Worm (Caenorhabditis elegans) whole organism, early embryonic: ENCODE results near the gene W02B12.13.
A peak's percentile ranks its signal among the peaks of the same experiment; 100 is the strongest.

Source experiments
- B0310.2 ChIP-seq: sonication (generic microtip); optimal IDR thresholded peaks from 2 replicates; lab custom pipeline; 2016; ENCODE audit warnings: mild to moderate bottlenecking, missing genetic modification characterization, missing compliant biosample characterization
- F13C5.2 ChIP-seq: sonication (generic microtip); optimal IDR thresholded peaks from 2 replicates; lab custom pipeline; 2017; ENCODE audit warnings: mild to moderate bottlenecking, missing genetic modification characterization, inconsistent platforms, missing compliant biosample characterization
- aly-1 ChIP-seq: sonication (generic microtip); optimal IDR thresholded peaks from 2 replicates; lab custom pipeline; 2016; ENCODE audit warnings: missing genetic modification characterization, missing compliant biosample characterization
- ama-1 ChIP-seq: fragments of 150-350 bp; optimal IDR thresholded peaks from 2 replicates; lab custom pipeline; 2014
- ceh-13 ChIP-seq: fragments of 200-800 bp; sonication (Bioruptor generic); optimal IDR thresholded peaks from 2 replicates; lab custom pipeline; 2018; ENCODE audit warnings: mild to moderate bottlenecking, missing genetic modification characterization, missing compliant biosample characterization
- ceh-36 ChIP-seq: sonication (generic microtip); optimal IDR thresholded peaks from 2 replicates; lab custom pipeline; 2016; ENCODE audit warnings: missing genetic modification characterization, inconsistent platforms, missing compliant biosample characterization
- ets-7 ChIP-seq: sonication (generic microtip); optimal IDR thresholded peaks from 2 replicates; lab custom pipeline; 2016; ENCODE audit warnings: missing genotype, missing genetic modification characterization, missing compliant biosample characterization
- flt-1 ChIP-seq: fragments of 200-800 bp; sonication (Bioruptor generic); IDR thresholded peaks from 2 replicates; pipeline ENCODE4 v1.3.6; 2022; ENCODE audit warnings: missing genetic modification characterization, missing compliant biosample characterization
- hmbx-1 ChIP-seq: sonication (generic microtip); optimal IDR thresholded peaks from 2 replicates; lab custom pipeline; 2016; ENCODE audit warnings: mild to moderate bottlenecking, missing genetic modification characterization, missing compliant biosample characterization
- hmg-4 ChIP-seq: fragments of 200-800 bp; sonication (Bioruptor generic); optimal IDR thresholded peaks from 2 replicates; lab custom pipeline; 2018; ENCODE audit warnings: mild to moderate bottlenecking, missing genetic modification characterization, missing compliant biosample characterization
- hnd-1 ChIP-seq: sonication (generic microtip); optimal IDR thresholded peaks from 2 replicates; lab custom pipeline; 2016; ENCODE audit warnings: missing genetic modification characterization, missing compliant biosample characterization
- pes-1 ChIP-seq: fragments of 200-800 bp; sonication (Bioruptor generic); IDR thresholded peaks from 2 replicates; pipeline ENCODE4 v1.3.6; 2022; ENCODE audit warnings: missing genetic modification reagents, missing genetic modification characterization, missing compliant biosample characterization
- scrt-1 ChIP-seq: fragments of 200-800 bp; sonication (Bioruptor generic); IDR thresholded peaks from 2 replicates; pipeline ENCODE4 v1.3.6; 2022; ENCODE audit warnings: missing genetic modification characterization, missing compliant biosample characterization
- sea-1 ChIP-seq: fragments of 200-800 bp; sonication (Bioruptor generic); conservative IDR thresholded peaks from 2 replicates; pipeline ENCODE4 v1.3.6; 2022; ENCODE audit warnings: missing genetic modification characterization, missing compliant biosample characterization
- tbx-11 ChIP-seq: fragments of 200-800 bp; sonication (Bioruptor generic); IDR thresholded peaks from 2 replicates; pipeline ENCODE4 v1.3.6; 2022; ENCODE audit warnings: missing genetic modification characterization, missing compliant biosample characterization
- tbx-37 ChIP-seq: fragments of 200-800 bp; sonication (Bioruptor generic); conservative IDR thresholded peaks from 2 replicates; pipeline ENCODE4 v1.3.6; 2022; ENCODE audit warnings: missing genetic modification reagents, missing genetic modification characterization, missing compliant biosample characterization
- tra-4 ChIP-seq: sonication (generic microtip); optimal IDR thresholded peaks from 2 replicates; lab custom pipeline; 2017; ENCODE audit warnings: missing genetic modification characterization, missing compliant biosample characterization

Gene W02B12.13

DNA sequence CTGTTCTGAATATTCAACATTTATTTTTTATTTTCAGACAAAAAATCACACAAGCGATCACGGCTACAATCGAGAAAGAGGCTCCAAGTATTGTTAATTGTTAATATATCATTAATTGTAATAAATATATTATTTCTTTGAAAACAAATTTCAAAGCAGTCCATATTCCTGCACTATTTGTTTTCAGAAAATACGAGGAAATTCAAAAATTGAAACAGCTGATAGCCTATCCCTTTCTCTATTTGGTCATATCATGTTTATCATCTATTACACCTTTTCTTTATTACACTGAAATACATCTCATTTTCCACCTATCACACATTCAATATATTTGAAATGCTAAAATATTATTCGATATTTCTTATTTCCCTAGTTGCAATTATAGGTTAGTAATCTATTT lies at the start of gene W02B12.13:
W02B12.13 (plus strand) TSS at position 301 of the 400 bp plus-strand sequence.
- TF ChIP-seq ceh-13: no peak
- TF ChIP-seq ama-1 (lab: Kevin White, UChicago): no peak
- no peak for TF ChIP-seq aly-1 (tag; lab: Kevin White, UChicago)
- TF ChIP-seq F13C5.2 (tag; lab: Kevin White, UChicago): no peak
- TF ChIP-seq flt-1 (GFP tag; lab: Robert Waterston, UW): no peak

DNA sequence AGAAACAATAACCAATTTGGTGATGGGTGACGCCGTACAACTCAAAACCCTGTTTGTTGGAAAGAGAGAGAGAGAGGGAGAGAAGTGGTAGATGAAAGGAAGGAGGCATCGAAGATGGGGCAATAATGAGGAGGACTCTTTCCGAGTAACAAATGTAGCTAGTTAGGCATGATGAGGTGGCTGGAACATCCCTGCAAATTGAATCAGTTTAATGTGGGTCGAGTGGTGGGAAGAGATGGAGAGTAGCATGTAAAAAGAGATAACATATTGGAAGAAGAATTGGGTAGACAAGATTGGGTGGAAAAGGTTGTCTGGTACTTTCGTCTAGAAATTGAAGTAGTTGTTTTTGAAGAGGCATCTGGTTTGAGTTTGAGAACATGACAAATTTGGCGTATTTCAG lies 48.9 kb upstream of the W02B12.13 start:
- TF ChIP-seq aly-1 (tag; lab: Kevin White, UChicago): peak; percentile 9
- no peak for TF ChIP-seq hmbx-1 (tag; lab: Kevin White, UChicago)

ce11 chrII:11398787-11399186 lies 46.3 kb upstream of the W02B12.13 start:
- TF ChIP-seq ceh-36 (tag; lab: Kevin White, UChicago): peak; percentile 10
- no peak for TF ChIP-seq B0310.2 (tag; lab: Kevin White, UChicago)
- TF ChIP-seq scrt-1 (GFP tag; lab: Robert Waterston, UW): no peak
- TF ChIP-seq pes-1 (GFP tag; lab: Robert Waterston, UW): no peak

ce11 chrII:11400386-11400785 lies 44.7 kb upstream of the W02B12.13 start:
- TF ChIP-seq pes-1 (GFP tag; lab: Robert Waterston, UW): no peak
- no peak for TF ChIP-seq scrt-1 (GFP tag; lab: Robert Waterston, UW)
- TF ChIP-seq flt-1 (GFP tag; lab: Robert Waterston, UW): no peak

DNA sequence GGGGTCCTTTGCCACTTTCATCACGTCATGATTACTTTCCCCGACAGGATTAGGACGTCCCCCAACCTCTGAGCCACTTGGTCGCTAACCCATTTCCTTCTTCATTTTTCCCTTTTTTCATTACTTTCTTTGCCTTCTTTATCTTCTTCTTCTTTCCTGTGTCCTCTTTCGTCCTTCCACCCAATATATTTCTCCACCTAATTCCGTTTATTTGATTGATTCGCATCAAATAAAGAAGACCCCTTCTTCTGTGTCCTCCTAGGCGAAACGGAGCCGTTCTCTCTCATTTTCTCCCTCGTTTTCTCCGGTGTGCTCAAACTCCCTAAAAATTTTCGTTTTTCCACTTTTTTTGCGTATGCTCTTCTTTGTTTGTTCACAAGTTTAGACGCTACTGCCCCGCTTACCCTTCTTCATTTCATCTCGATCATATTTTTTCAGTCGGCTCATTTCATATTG lies 35.4 kb upstream of the W02B12.13 start, which contains the start of gene C05D12.7:
C05D12.7 (plus strand) TSS at position 406 of the 456 bp plus-strand sequence.
- TF ChIP-seq ets-7 (no peak), scrt-1 (GFP tag; lab: Robert Waterston, UW) (no peak), hnd-1 (tag; lab: Kevin White, UChicago) (no peak), B0310.2 (tag; lab: Kevin White, UChicago) (no peak), hmbx-1 (tag; lab: Kevin White, UChicago) (no peak), aly-1 (tag; lab: Kevin White, UChicago) (no peak), hmg-4 (GFP tag; lab: Kevin White, UChicago) (no peak), ceh-36 (tag; lab: Kevin White, UChicago) (no peak), tbx-37 (GFP tag; lab: Robert Waterston, UW) (no peak), F13C5.2 (tag; lab: Kevin White, UChicago) (no peak), flt-1 (GFP tag; lab: Robert Waterston, UW) (no peak), tra-4 (tag; lab: Kevin White, UChicago) (no peak), pes-1 (GFP tag; lab: Robert Waterston, UW) (no peak)

ce11 chrII:11415672-11416071 lies 29.4 kb upstream of the W02B12.13 start, which contains the start of gene C05D12.1:
Gene C05D12.1 (minus strand): TSS chrII:11415772.
- TF ChIP-seq hmbx-1 (tag; lab: Kevin White, UChicago): no peak
- TF ChIP-seq tra-4 (tag; lab: Kevin White, UChicago): no peak
- TF ChIP-seq ama-1 (lab: Kevin White, UChicago): no peak
- no peak for TF ChIP-seq tbx-11 (GFP tag; lab: Robert Waterston, UW)
- no peak for TF ChIP-seq B0310.2 (tag; lab: Kevin White, UChicago)
- TF ChIP-seq ceh-36 (tag; lab: Kevin White, UChicago): no peak
- no peak for TF ChIP-seq sea-1 (GFP tag; lab: Robert Waterston, UW)

DNA sequence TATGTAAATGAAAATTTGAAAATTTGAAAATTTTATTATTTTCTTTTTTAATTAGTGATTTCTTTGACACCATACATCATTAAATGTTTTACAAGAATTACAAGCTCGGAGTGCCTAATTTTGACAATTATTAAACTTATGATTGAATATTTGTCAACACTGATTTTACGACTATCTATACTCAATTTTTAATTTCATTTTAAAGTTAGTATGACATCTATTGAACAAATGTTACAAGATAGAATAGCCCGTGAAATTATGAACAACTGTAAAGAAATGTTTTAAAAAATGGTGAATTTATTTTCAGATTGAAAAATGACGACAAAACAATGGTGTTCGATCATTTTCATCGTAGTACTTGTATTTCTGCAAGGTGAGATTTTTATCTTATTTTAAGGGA lies 27.1 kb upstream of the W02B12.13 start, which contains the start of gene C05D12.2:
C05D12.2 (plus strand) TSS at position 301 of the 400 bp plus-strand sequence.
- TF ChIP-seq tbx-37 (GFP tag; lab: Robert Waterston, UW) (no peak), ets-7 (no peak), hmbx-1 (tag; lab: Kevin White, UChicago) (no peak), tra-4 (tag; lab: Kevin White, UChicago) (no peak), ama-1 (lab: Kevin White, UChicago) (no peak), hmg-4 (GFP tag; lab: Kevin White, UChicago) (no peak), scrt-1 (GFP tag; lab: Robert Waterston, UW) (no peak), F13C5.2 (tag; lab: Kevin White, UChicago) (no peak), B0310.2 (tag; lab: Kevin White, UChicago) (no peak), hnd-1 (tag; lab: Kevin White, UChicago) (no peak), aly-1 (tag; lab: Kevin White, UChicago) (no peak), ceh-13 (no peak), flt-1 (GFP tag; lab: Robert Waterston, UW) (no peak), ceh-36 (tag; lab: Kevin White, UChicago) (no peak), pes-1 (GFP tag; lab: Robert Waterston, UW) (no peak), tbx-11 (GFP tag; lab: Robert Waterston, UW) (no peak), sea-1 (GFP tag; lab: Robert Waterston, UW) (no peak)

- TF ChIP-seq flt-1 (GFP tag; lab: Robert Waterston, UW): no peak
- TF ChIP-seq ceh-13: no peak
- no peak for TF ChIP-seq tra-4 (tag; lab: Kevin White, UChicago)
- TF ChIP-seq hmbx-1 (tag; lab: Kevin White, UChicago): no peak
- no peak for TF ChIP-seq pes-1 (GFP tag; lab: Robert Waterston, UW)
- no peak for TF ChIP-seq B0310.2 (tag; lab: Kevin White, UChicago)
- TF ChIP-seq hmg-4 (GFP tag; lab: Kevin White, UChicago): no peak
- TF ChIP-seq sea-1 (GFP tag; lab: Robert Waterston, UW): no peak
- no peak for TF ChIP-seq F13C5.2 (tag; lab: Kevin White, UChicago)
- TF ChIP-seq tbx-37 (GFP tag; lab: Robert Waterston, UW): no peak
- TF ChIP-seq tbx-11 (GFP tag; lab: Robert Waterston, UW): no peak
- TF ChIP-seq aly-1 (tag; lab: Kevin White, UChicago): no peak
- TF ChIP-seq hnd-1 (tag; lab: Kevin White, UChicago): no peak
- TF ChIP-seq ama-1 (lab: Kevin White, UChicago): no peak
- TF ChIP-seq ceh-36 (tag; lab: Kevin White, UChicago): no peak
- no peak for TF ChIP-seq scrt-1 (GFP tag; lab: Robert Waterston, UW)
- no peak for TF ChIP-seq ets-7
Observed at ce11 chrII:11418476-11418875, 26.6 kb upstream of the W02B12.13 start.
